Fruit fly (Drosophila melanogaster): ENCODE results near the gene CG9550.

DNA sequence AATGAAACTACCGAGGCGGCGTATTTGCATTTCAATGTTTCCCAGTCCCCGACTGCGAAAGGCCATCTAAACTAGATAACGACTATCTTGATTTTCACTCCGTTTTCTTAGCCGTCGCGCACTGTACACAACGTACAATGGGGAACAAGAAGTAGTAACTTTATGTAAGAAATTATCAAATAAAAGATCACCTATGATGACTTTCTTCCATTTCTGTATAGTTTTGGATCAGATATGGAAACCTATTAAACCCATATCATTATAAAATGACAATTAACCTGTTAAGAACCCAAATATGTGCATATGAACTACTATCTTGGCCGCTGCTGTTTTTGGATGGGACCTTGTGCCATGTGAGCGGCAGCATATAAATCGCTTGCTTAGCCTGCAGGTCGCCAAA lies 32.6 kb upstream of the CG9550 start:
- TF ChIP-seq Dfd (GFP tag; optimal IDR thresholded peaks at IDR 0.05) (no peak), Rel (GFP tag; optimal IDR thresholded peaks at IDR 0.05) (no peak), Rel (tag; optimal IDR thresholded peaks at IDR 0.05) (no peak), HLH106 (tag; optimal IDR thresholded peaks at IDR 0.05) (no peak), brk (GFP tag; optimal IDR thresholded peaks at IDR 0.05) (no peak), usp (GFP tag; optimal IDR thresholded peaks at IDR 0.05) (no peak)
